Fruit fly (Drosophila melanogaster): Measurements from ENCODE around the gene Golgin84.

- TF ChIP-seq CG5204 (GFP tag; optimal IDR thresholded peaks at IDR 0.05) = no peak
- no peak for TF ChIP-seq kay (GFP tag; ENCODE audit: borderline replicate concordance)
- TF ChIP-seq Hr96 (GFP tag; optimal IDR thresholded peaks at IDR 0.05) = no peak
- no peak for TF ChIP-seq CG7101 (tag; optimal IDR thresholded peaks at IDR 0.05)
- peak; percentile 4 for TF ChIP-seq bab1 (GFP tag; optimal IDR thresholded peaks at IDR 0.05)
Observed at dm6 chr3R:24333182-24333808, 24.4 kb downstream of the Golgin84 start, which contains the start of the genes Rrp5 and Dis3.
